Worm (Caenorhabditis elegans) whole organism, early embryonic: ENCODE results near the gene C53A5.13.

Source experiments
- aly-1 ChIP-seq: sonication (generic microtip); optimal IDR thresholded peaks from 2 replicates; lab custom pipeline; 2016; ENCODE audit warnings: missing genetic modification characterization, missing compliant biosample characterization
- ceh-13 ChIP-seq: fragments of 200-800 bp; sonication (Bioruptor generic); optimal IDR thresholded peaks from 2 replicates; lab custom pipeline; 2018; ENCODE audit warnings: mild to moderate bottlenecking, missing genetic modification characterization, missing compliant biosample characterization
- tra-4 ChIP-seq: sonication (generic microtip); optimal IDR thresholded peaks from 2 replicates; lab custom pipeline; 2017; ENCODE audit warnings: missing genetic modification characterization, missing compliant biosample characterization

- TF ChIP-seq ceh-13 (GFP tag; lab: Kevin White, UChicago) (no peak), aly-1 (no peak), tra-4 (tag; lab: Kevin White, UChicago) (no peak)
These were observed 9.5 kb downstream of the C53A5.13 start, which contains the start of gene srg-47 for ce11 chrV:14556187-14556586.
